Worm (Caenorhabditis elegans) whole organism, late embryonic: ENCODE results near the gene trcs-1.

Experiments used
- K09A11.1 ChIP-seq: sonication (generic microtip); optimal IDR thresholded peaks from 2 replicates; lab custom pipeline; 2017; ENCODE audit warnings: antibody characterized with exemption, mild to moderate bottlenecking, missing genetic modification characterization, missing compliant biosample characterization; ENCODE audit not compliant: insufficient read depth
- dmd-4 ChIP-seq: sonication (generic microtip); optimal IDR thresholded peaks from 2 replicates; lab custom pipeline; 2016; ENCODE audit warnings: borderline replicate concordance, missing genetic modification characterization, missing compliant biosample characterization
- elt-4 ChIP-seq: sonication (generic microtip); optimal IDR thresholded peaks from 2 replicates; lab custom pipeline; 2016; ENCODE audit warnings: missing genetic modification characterization, missing compliant biosample characterization
- fkh-10 ChIP-seq: fragments of 150-350 bp; optimal IDR thresholded peaks from 2 replicates; lab custom pipeline; 2014; ENCODE audit warnings: missing biosample characterization, missing genetic modification reagents, missing genetic modification characterization
- nfya-1 ChIP-seq: sonication (generic microtip); optimal IDR thresholded peaks from 2 replicates; lab custom pipeline; 2017; ENCODE audit warnings: missing genetic modification characterization, mild to moderate bottlenecking, missing compliant biosample characterization, antibody characterized with exemption, moderate library complexity
- nhr-11 ChIP-seq: fragments of 150-350 bp; optimal IDR thresholded peaks from 2 replicates; lab custom pipeline; 2014; ENCODE audit warnings: missing biosample characterization, missing genetic modification characterization
- pag-3 ChIP-seq: sonication (generic microtip); optimal IDR thresholded peaks from 2 replicates; lab custom pipeline; 2016; ENCODE audit warnings: missing compliant biosample characterization, missing genetic modification characterization, borderline replicate concordance
- pha-2 ChIP-seq: sonication (generic microtip); optimal IDR thresholded peaks from 2 replicates; lab custom pipeline; 2017; ENCODE audit warnings: mild to moderate bottlenecking, missing genetic modification characterization, missing compliant biosample characterization
- rnt-1 ChIP-seq: sonication (generic microtip); optimal IDR thresholded peaks from 2 replicates; lab custom pipeline; 2016; ENCODE audit warnings: missing genetic modification characterization, missing compliant biosample characterization
- syd-9 ChIP-seq: sonication (generic microtip); optimal IDR thresholded peaks from 2 replicates; lab custom pipeline; 2016; ENCODE audit warnings: mild to moderate bottlenecking, missing genetic modification characterization, moderate library complexity, missing compliant biosample characterization
- ttx-3 ChIP-seq: sonication (generic microtip); optimal IDR thresholded peaks from 2 replicates; lab custom pipeline; 2016; ENCODE audit warnings: missing genetic modification reagents, missing genetic modification characterization, missing compliant biosample characterization
- unc-86 ChIP-seq: sonication (generic microtip); optimal IDR thresholded peaks from 2 replicates; lab custom pipeline; 2016; ENCODE audit warnings: missing genetic modification characterization, missing compliant biosample characterization
- ztf-16 ChIP-seq: sonication (generic microtip); optimal IDR thresholded peaks from 2 replicates; lab custom pipeline; 2017; ENCODE audit warnings: missing genetic modification characterization, missing compliant biosample characterization

DNA sequence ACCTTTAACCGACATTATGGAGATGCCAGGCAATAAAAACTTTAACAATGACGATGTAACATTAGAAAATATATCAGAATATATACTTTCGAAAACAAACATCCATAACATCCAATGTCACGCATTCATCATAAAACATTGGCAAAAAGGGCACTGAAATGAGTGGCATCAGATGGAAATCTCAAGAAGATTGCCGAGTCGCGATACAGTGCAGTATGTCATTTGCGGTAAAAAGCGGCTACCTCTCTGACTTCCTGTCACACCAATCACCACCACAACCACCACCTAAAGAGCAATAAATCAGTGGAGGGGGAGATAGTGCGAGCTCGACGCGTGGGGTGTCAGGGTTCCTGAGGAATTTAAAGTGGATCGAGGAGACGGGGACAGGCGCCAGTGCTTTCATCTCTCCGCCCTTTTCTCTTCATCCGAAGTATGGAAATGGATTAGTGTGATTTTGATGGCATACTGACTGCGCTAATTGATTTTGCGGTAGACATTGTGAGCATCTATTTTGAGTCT is 24.5 kb upstream of the trcs-1 start:
- peak; percentile 27 for TF ChIP-seq rnt-1 (tag; lab: Kevin White, UChicago)
- TF ChIP-seq pag-3 = no peak
- TF ChIP-seq nfya-1 (tag; lab: Kevin White, UChicago) = no peak
- TF ChIP-seq elt-4 (tag; lab: Kevin White, UChicago) = no peak
- no peak for TF ChIP-seq K09A11.1 (tag; lab: Kevin White, UChicago)
- TF ChIP-seq nhr-11 = no peak
- no peak for TF ChIP-seq pha-2 (tag; lab: Kevin White, UChicago)
- no peak for TF ChIP-seq ztf-16 (tag; lab: Kevin White, UChicago)
- TF ChIP-seq syd-9 (tag; lab: Kevin White, UChicago) = no peak
- TF ChIP-seq ttx-3 (tag; lab: Kevin White, UChicago) = no peak
- no peak for TF ChIP-seq dmd-4
- TF ChIP-seq unc-86 (tag; lab: Kevin White, UChicago) = no peak
- TF ChIP-seq fkh-10 = no peak
